ENCODE assay signal across 1 fruit fly cellular context in genomic region chr2L:5876474-5877067, dm6.
TF ChIP-seq lines count a peak whose summit lies in the region.

No protein-coding gene starts in this region.

TF ChIP-seq in whole organism, embryonic, 481 proteins besides CTCF, POLR2A, EP300 and RAD21 (continued from another document):
- TF ChIP-seq pan (optimal IDR thresholded peaks at IDR 0.05; lab: Kevin White, UChicago) = no peak
- TF ChIP-seq pan (GFP tag; optimal IDR thresholded peaks at IDR 0.05 in 1 of 2, IDR thresholded peaks at IDR 0.05 in 1 of 2) = peak in 1 of 2 experiments; percentile 15
- TF ChIP-seq stwl (tag; optimal IDR thresholded peaks at IDR 0.05; lab: Kevin White, UChicago) = no peak
- TF ChIP-seq CG13296 (GFP tag; optimal IDR thresholded peaks at IDR 0.05; lab: Kevin White, UChicago) = peak; percentile 71
- peak; percentile 11 for TF ChIP-seq CG6683 (GFP tag; optimal IDR thresholded peaks at IDR 0.05; lab: Kevin White, UChicago)
- no peak for TF ChIP-seq CG1647 (GFP tag; optimal IDR thresholded peaks at IDR 0.05; lab: Kevin White, UChicago)
- TF ChIP-seq CG10147 (GFP tag; optimal IDR thresholded peaks at IDR 0.05; lab: Kevin White, UChicago) = peak; percentile 52
- TF ChIP-seq CG12104 (GFP tag; optimal IDR thresholded peaks at IDR 0.05; lab: Kevin White, UChicago) = peak; percentile 25
- TF ChIP-seq D19B (GFP tag; optimal IDR thresholded peaks at IDR 0.05; lab: Kevin White, UChicago) = peak; percentile 26
- TF ChIP-seq aop (GFP tag; IDR thresholded peaks at IDR 0.05; lab: Robert Waterston, UW) = no peak
- TF ChIP-seq gro (GFP tag; optimal IDR thresholded peaks at IDR 0.05; lab: Kevin White, UChicago) = peak; percentile 68
- peak; percentile 56 for TF ChIP-seq Vsx1 (GFP tag; optimal IDR thresholded peaks at IDR 0.05; lab: Kevin White, UChicago)
- peak; percentile 2 for TF ChIP-seq CG13123 (GFP tag; optimal IDR thresholded peaks at IDR 0.05; lab: Kevin White, UChicago)
- TF ChIP-seq Eip74EF (GFP tag; optimal IDR thresholded peaks at IDR 0.05; lab: Kevin White, UChicago) = peak in 1 of 2 experiments; percentile 6
